Worm (Caenorhabditis elegans) whole organism, L2 larva: Measurements from ENCODE around the gene F08C6.5.

Experiments used
- elt-1 ChIP-seq: fragments of 150-350 bp; optimal IDR thresholded peaks from 2 replicates; lab custom pipeline; 2014; ENCODE audit warnings: missing biosample characterization, missing genetic modification characterization
- nhr-23 ChIP-seq: fragments of 150-350 bp; optimal IDR thresholded peaks from 2 replicates; lab custom pipeline; 2014; ENCODE audit warnings: missing biosample characterization, missing genetic modification reagents, missing genetic modification characterization

DNA sequence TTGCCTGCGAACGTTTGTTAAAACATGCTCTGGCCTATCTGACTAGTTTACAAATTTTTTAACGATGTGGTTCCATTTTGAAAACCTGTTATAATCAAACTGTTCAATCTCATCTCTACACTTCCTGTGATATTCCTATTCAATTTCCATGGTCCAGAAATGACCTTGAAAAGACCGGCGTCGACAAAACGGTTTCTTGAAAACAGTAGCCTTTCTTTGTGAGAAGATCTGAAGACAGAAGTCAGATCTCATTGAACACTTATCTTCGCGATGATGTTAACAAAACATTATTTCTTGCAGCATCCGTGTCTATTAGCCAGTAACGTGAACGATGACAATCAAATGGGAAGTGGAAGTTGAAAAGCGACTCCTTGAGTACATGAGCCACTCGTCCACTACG lies 37.4 kb downstream of the F08C6.5 start, which contains the start of gene C44E12.1:
- TF ChIP-seq elt-1 = no peak
- TF ChIP-seq nhr-23 (tag; lab: Kevin White, UChicago) = no peak
